Worm (Caenorhabditis elegans) whole organism, L4 larva: ENCODE data around the gene dgn-1.

Source experiments
- ZK546.5 ChIP-seq, 2 experiments: sonication (generic microtip); optimal IDR thresholded peaks; 2 replicates each; lab custom pipeline; 2017; ENCODE audit warnings: missing biosample characterization in 2 of 2, missing genetic modification characterization in 2 of 2
- ama-1 ChIP-seq: fragments of 150-350 bp; optimal IDR thresholded peaks from 2 replicates; lab custom pipeline; 2014; ENCODE audit warnings: inconsistent platforms, mixed read lengths
- ces-1 ChIP-seq: fragments of 150-350 bp; sonication (generic microtip); optimal IDR thresholded peaks from 4 replicates; lab custom pipeline; 2014; ENCODE audit warnings: missing biosample characterization, missing genetic modification reagents, missing genetic modification characterization
- daf-19 ChIP-seq: fragments of 200-800 bp; sonication (Bioruptor generic); conservative IDR thresholded peaks from 2 replicates; pipeline ENCODE4 v1.3.6; 2022; ENCODE audit warnings: missing genetic modification characterization, missing compliant biosample characterization
- dmd-8 ChIP-seq: fragments of 200-800 bp; sonication (Bioruptor generic); IDR thresholded peaks from 2 replicates; pipeline ENCODE4 v1.3.6; 2022; ENCODE audit warnings: missing genetic modification characterization, missing compliant biosample characterization
- jun-1 ChIP-seq: fragments of 150-350 bp; optimal IDR thresholded peaks from 2 replicates; lab custom pipeline; 2014; ENCODE audit warnings: missing biosample characterization, missing genetic modification reagents, missing genetic modification characterization
- lin-39 ChIP-seq: fragments of 150-350 bp; optimal IDR thresholded peaks from 2 replicates; lab custom pipeline; 2014; ENCODE audit warnings: missing biosample characterization, missing genetic modification reagents, missing genetic modification characterization
- nhr-28 ChIP-seq: fragments of 150-350 bp; optimal IDR thresholded peaks from 2 replicates; lab custom pipeline; 2014; ENCODE audit warnings: missing biosample characterization, missing genetic modification characterization
- unc-130 ChIP-seq: sonication (generic microtip); optimal IDR thresholded peaks from 2 replicates; lab custom pipeline; 2016; ENCODE audit warnings: missing genetic modification reagents, missing genetic modification characterization, missing compliant biosample characterization
- unc-62 ChIP-seq, 3 experiments: fragments of 150-350 bp in 1 of 3; sonication (generic microtip); optimal IDR thresholded peaks in 2 of 3; peaks in 1 of 3; 1 replicate in 1 of 3; 2 replicates in 2 of 3; lab custom pipeline; 2014 to 2017; ENCODE audit warnings: missing biosample characterization in 3 of 3, missing genetic modification characterization in 3 of 3, missing genetic modification reagents in 3 of 3, missing genotype in 1 of 3

ce11 chrX:10948852-10949251, 20.1 kb upstream of the dgn-1 start, which contains the start of gene T21B6.3:
- TF ChIP-seq ama-1 = no peak
- TF ChIP-seq daf-19 (GFP tag; lab: Robert Waterston, UW) = no peak
- TF ChIP-seq ces-1 (GFP tag; lab: Kevin White, UChicago) = no peak
- no peak for TF ChIP-seq unc-62 (GFP tag; optimal IDR thresholded peaks at IDR 0.05 in 1 of 2; lab: Kevin White, UChicago)
- no peak for TF ChIP-seq unc-62 (tag; optimal IDR thresholded peaks at IDR 0.05; lab: Kevin White, UChicago)
- TF ChIP-seq jun-1 (tag; lab: Kevin White, UChicago) = no peak
- TF ChIP-seq lin-39 (tag; lab: Kevin White, UChicago) = no peak
- no peak for TF ChIP-seq dmd-8 (GFP tag; lab: Robert Waterston, UW)
- TF ChIP-seq nhr-28 = no peak
- TF ChIP-seq ZK546.5 (tag; optimal IDR thresholded peaks at IDR 0.05; lab: Kevin White, UChicago) = no peak
- no peak for TF ChIP-seq unc-130 (GFP tag; lab: Kevin White, UChicago)
